Worm (Caenorhabditis elegans): ENCODE data around the gene Y51H4A.6.

Gene Y51H4A.6

DNA sequence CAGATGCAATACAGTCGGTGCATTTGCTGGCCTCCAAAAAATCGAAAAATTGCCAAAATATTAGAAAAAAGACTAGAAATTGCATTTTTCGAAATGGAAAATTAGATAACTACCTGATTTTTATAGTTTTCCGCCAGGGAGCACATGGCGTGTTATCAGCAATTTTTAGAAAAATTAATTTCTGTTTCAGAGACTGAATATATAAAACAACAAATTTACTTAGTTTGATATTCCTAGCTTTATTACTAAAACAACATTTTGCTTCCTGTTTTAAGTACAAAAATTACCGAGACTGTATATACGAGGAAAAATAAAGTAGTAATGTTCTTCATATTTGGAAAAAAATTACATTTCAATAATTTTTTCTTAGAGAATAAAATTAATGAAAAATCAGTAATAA lies 7.4 kb upstream of the Y51H4A.6 start, which contains the start of gene Y51H4A.5:
Gene Y51H4A.5, minus strand, starts transcription at position 101 of the 400 bp plus-strand sequence.
- TF ChIP-seq ztf-1 (GFP tag; conservative IDR thresholded peaks at IDR 0.05): no peak
- no peak for TF ChIP-seq unc-39 (tag; optimal IDR thresholded peaks at IDR 0.05)
- TF ChIP-seq mdl-1 (tag; optimal IDR thresholded peaks at IDR 0.05): no peak
- TF ChIP-seq blmp-1 (tag; optimal IDR thresholded peaks at IDR 0.05; ENCODE audit: insufficient read depth): no peak
- no peak for TF ChIP-seq mbf-1 (tag; optimal IDR thresholded peaks at IDR 0.05)

DNA sequence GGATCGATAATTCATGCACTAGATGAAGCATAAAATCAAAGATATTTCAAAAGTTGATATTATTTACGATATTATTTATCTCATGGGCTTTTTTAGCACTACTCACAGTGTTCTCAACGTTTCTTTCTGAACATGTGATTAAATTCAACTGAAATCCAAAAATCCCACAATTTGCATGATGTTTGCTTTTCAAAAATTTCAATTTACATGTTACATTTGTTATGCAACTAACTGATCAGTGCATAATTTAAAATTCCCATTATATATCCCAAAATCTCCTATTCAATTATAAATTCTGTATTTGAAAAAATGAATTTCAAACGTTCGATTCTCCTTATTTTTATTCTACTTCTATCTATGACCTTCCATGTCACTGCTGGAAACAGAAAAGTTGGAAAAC lies 5.1 kb upstream of the Y51H4A.6 start, which contains the start of gene Y51H4A.937:
Gene Y51H4A.937, plus strand, starts transcription at position 301 of the 400 bp plus-strand sequence.
- no peak for TF ChIP-seq mbf-1 (tag; optimal IDR thresholded peaks at IDR 0.05)
- no peak for TF ChIP-seq ama-1 (optimal IDR thresholded peaks at IDR 0.05)
- no peak for TF ChIP-seq crh-2 (tag; optimal IDR thresholded peaks at IDR 0.05)
- TF ChIP-seq mab-5 (tag; optimal IDR thresholded peaks at IDR 0.05): no peak
- no peak for TF ChIP-seq sma-3 (GFP tag; optimal IDR thresholded peaks at IDR 0.05)
- TF ChIP-seq sem-4 (tag; optimal IDR thresholded peaks at IDR 0.05): no peak
- no peak for TF ChIP-seq lsy-2 (tag; optimal IDR thresholded peaks at IDR 0.05)
- TF ChIP-seq F13H6.1 (tag; optimal IDR thresholded peaks at IDR 0.05): no peak
- no peak for TF ChIP-seq lin-13 (GFP tag; optimal IDR thresholded peaks at IDR 0.05)
- no peak for TF ChIP-seq gmeb-1 (tag; optimal IDR thresholded peaks at IDR 0.05)
- TF ChIP-seq ceh-82 (tag; optimal IDR thresholded peaks at IDR 0.05): no peak
- no peak for TF ChIP-seq nhr-12 (tag; optimal IDR thresholded peaks at IDR 0.05)
- TF ChIP-seq blmp-1 (tag; optimal IDR thresholded peaks at IDR 0.05; ENCODE audit: insufficient read depth): no peak
- TF ChIP-seq nhr-237 (tag; optimal IDR thresholded peaks at IDR 0.05): no peak
- TF ChIP-seq C34F6.9 (tag; optimal IDR thresholded peaks at IDR 0.05): no peak
- TF ChIP-seq elt-3 (tag; optimal IDR thresholded peaks at IDR 0.05): no peak
- no peak for TF ChIP-seq ztf-11 (tag; optimal IDR thresholded peaks at IDR 0.05)

DNA sequence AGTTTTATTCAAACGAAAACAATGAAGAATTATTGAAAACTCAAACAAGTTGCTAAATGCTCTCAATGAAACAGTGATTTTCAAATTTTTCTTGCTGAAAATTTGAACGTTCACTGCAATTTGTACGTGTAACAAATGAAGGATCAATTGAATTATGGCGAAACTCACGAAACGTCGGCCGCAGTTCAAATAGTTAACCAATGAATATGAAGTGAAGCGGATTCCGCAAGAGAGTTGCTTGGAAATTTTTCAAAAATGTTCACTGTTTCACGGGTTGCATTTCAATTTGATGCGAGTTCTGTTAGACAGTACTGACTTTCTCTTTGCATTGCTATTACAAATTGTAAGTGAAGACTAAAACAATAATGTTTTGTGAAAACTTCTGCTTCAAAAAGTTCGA lies 1.4 kb downstream of the Y51H4A.6 start:
- TF ChIP-seq dmd-4 (tag; optimal IDR thresholded peaks at IDR 0.05) (no peak), ama-1 (optimal IDR thresholded peaks at IDR 0.05) (no peak), snpc-4 (tag; optimal IDR thresholded peaks at IDR 0.05) (no peak), elt-3 (tag; optimal IDR thresholded peaks at IDR 0.05) (no peak), C34F6.9 (tag; optimal IDR thresholded peaks at IDR 0.05) (no peak), sma-3 (GFP tag; optimal IDR thresholded peaks at IDR 0.05) (no peak)

DNA sequence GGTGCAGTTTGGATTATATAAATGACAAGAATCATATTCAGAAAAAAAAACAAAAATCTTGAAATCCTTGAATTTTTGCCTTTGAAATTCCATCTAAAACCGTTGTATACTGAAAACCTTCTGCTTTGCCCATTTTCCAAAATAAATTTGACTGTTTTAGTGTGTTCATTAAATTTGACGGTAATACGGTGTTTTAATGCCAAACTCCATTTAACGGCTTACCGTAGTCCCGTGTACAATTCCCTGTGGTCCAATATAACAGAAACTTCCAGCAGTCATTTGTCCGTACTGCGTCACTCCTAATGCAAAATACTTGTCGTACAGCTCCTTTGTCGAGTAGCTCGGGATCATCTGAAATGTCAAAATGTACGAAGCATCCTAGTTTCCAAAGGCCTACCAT lies 7.1 kb downstream of the Y51H4A.6 start:
- no peak for TF ChIP-seq snpc-4 (tag; optimal IDR thresholded peaks at IDR 0.05)
- no peak for TF ChIP-seq gmeb-1 (tag; optimal IDR thresholded peaks at IDR 0.05)
- TF ChIP-seq nhr-129 (tag; optimal IDR thresholded peaks at IDR 0.05): no peak
- no peak for TF ChIP-seq ceh-16 (tag; optimal IDR thresholded peaks at IDR 0.05)
- TF ChIP-seq ztf-4 (tag; optimal IDR thresholded peaks at IDR 0.05): no peak
- no peak for TF ChIP-seq Y55F3AM.14 (GFP tag; optimal IDR thresholded peaks at IDR 0.05)
- no peak for TF ChIP-seq nhr-21 (tag; optimal IDR thresholded peaks at IDR 0.05)
- no peak for TF ChIP-seq skn-1 (tag; optimal IDR thresholded peaks at IDR 0.05)
- TF ChIP-seq aly-2 (tag; optimal IDR thresholded peaks at IDR 0.05): no peak
- TF ChIP-seq ZK546.5 (tag; optimal IDR thresholded peaks at IDR 0.05): no peak
- no peak for TF ChIP-seq nhr-10 (tag; optimal IDR thresholded peaks at IDR 0.05)
- TF ChIP-seq ama-1 (optimal IDR thresholded peaks at IDR 0.05): no peak
- no peak for TF ChIP-seq elt-1 (tag; optimal IDR thresholded peaks at IDR 0.05)
- TF ChIP-seq fos-1 (tag; optimal IDR thresholded peaks at IDR 0.05): no peak
- TF ChIP-seq unc-39 (tag; optimal IDR thresholded peaks at IDR 0.05): no peak
- TF ChIP-seq nhr-77 (tag; optimal IDR thresholded peaks at IDR 0.05): no peak
- TF ChIP-seq nhr-237 (tag; optimal IDR thresholded peaks at IDR 0.05): no peak
- no peak for TF ChIP-seq crh-2 (tag; optimal IDR thresholded peaks at IDR 0.05)
- no peak for TF ChIP-seq nhr-23 (tag; optimal IDR thresholded peaks at IDR 0.05)
- no peak for TF ChIP-seq lin-39 (tag; optimal IDR thresholded peaks at IDR 0.05)

DNA sequence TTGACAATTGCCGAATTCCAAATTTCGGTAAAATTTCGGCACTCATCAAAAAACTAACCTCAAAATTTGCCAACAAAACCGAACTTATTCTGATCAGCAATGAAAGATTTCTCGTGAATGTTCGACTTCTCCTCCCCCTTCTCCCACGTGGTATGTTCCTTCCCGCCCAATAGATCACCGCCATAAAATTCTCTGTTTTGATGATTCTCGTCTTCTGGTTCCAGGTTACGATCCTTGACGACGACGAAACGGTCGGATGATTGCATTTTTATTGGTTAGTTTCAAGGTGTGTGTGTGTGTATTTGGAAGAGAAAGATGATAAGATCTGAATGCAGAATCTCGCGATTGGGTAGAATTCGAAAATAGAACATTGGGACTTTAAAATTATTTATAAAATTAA lies 9.2 kb downstream of the Y51H4A.6 start, which contains the start of gene uroc-1:
Gene uroc-1, minus strand, starts transcription at position 101 of the 400 bp plus-strand sequence.
- TF ChIP-seq sma-3 (GFP tag; optimal IDR thresholded peaks at IDR 0.05): no peak
- no peak for TF ChIP-seq ceh-16 (tag; optimal IDR thresholded peaks at IDR 0.05)
- no peak for TF ChIP-seq nhr-237 (tag; optimal IDR thresholded peaks at IDR 0.05)
- TF ChIP-seq elt-3 (tag; optimal IDR thresholded peaks at IDR 0.05): no peak
- no peak for TF ChIP-seq nhr-11 (tag; optimal IDR thresholded peaks at IDR 0.05)
- TF ChIP-seq unc-39 (tag; optimal IDR thresholded peaks at IDR 0.05): no peak
- TF ChIP-seq mbf-1 (tag; optimal IDR thresholded peaks at IDR 0.05): no peak
- TF ChIP-seq nhr-129 (tag; optimal IDR thresholded peaks at IDR 0.05): no peak
- no peak for TF ChIP-seq R02D3.7 (tag; optimal IDR thresholded peaks at IDR 0.05)
- TF ChIP-seq ztf-4 (tag; optimal IDR thresholded peaks at IDR 0.05): no peak
- TF ChIP-seq nhr-10 (tag; optimal IDR thresholded peaks at IDR 0.05): no peak
- no peak for TF ChIP-seq dmd-4 (tag; optimal IDR thresholded peaks at IDR 0.05)
- TF ChIP-seq nhr-77 (tag; optimal IDR thresholded peaks at IDR 0.05): no peak
- TF ChIP-seq nhr-6 (tag; optimal IDR thresholded peaks at IDR 0.05): no peak
- no peak for TF ChIP-seq ama-1 (optimal IDR thresholded peaks at IDR 0.05)
- no peak for TF ChIP-seq ztf-1 (GFP tag; conservative IDR thresholded peaks at IDR 0.05)
- no peak for TF ChIP-seq peb-1 (tag; optimal IDR thresholded peaks at IDR 0.05)
- TF ChIP-seq unc-62 (GFP tag; optimal IDR thresholded peaks at IDR 0.05): no peak
- TF ChIP-seq nhr-12 (tag; optimal IDR thresholded peaks at IDR 0.05): no peak
- no peak for TF ChIP-seq nhr-25 (tag; optimal IDR thresholded peaks at IDR 0.05)
